Worm (Caenorhabditis elegans): ENCODE results near the gene F57G12.1.

DNA sequence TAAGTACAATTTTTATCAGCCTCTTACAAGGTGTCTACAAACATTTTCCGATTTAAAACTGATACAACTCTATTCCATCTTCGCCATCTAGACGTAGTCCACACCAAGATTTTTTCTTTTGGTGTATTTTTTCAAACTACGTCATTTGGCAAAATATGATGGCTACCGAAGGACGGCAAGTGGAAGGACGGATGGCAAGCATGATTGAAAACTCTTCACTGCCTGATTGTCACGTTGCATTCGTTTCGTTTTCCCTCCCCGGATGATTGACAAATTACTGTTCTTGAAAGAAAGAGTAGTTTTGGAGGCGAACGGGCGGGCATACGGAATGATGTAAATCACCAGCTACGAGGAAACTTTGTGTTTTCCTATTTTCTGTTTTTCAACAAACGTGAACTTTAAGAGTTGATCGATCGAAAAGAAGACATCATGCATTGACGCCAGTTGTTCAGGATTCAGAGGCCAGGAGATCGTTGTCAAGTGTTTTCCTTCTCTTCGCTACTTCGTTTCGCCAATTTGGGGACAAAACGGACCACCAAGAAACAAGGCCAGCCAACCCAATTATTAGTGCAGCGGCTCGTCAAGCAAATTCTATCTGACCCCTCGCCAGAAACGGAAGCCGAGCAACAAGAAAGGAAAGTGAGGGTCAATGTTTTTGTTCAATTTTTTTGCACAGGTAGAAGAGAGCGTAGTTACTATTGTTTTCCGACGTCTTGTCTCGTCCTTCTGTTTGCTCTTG is 7.0 kb upstream of the F57G12.1 start:
- TF ChIP-seq aly-2 (tag; optimal IDR thresholded peaks at IDR 0.05) (no peak), crh-2 (tag; optimal IDR thresholded peaks at IDR 0.05) (peak; percentile 5), ztf-11 (tag; optimal IDR thresholded peaks at IDR 0.05) (no peak), zag-1 (tag; optimal IDR thresholded peaks at IDR 0.05) (no peak), unc-39 (tag; optimal IDR thresholded peaks at IDR 0.05) (no peak), nhr-11 (tag; optimal IDR thresholded peaks at IDR 0.05) (no peak)
